Fruit fly (Drosophila melanogaster) whole organism, embryonic: ENCODE results near the gene Cpr.
A peak's percentile ranks its signal among the peaks of the same experiment; 100 is the strongest.

Source experiments
- ATbp ChIP-seq: fragments of 200-800 bp; sonication (Bioruptor generic); optimal IDR thresholded peaks from 2 replicates; lab custom pipeline; 2017; ENCODE audit warnings: missing biosample characterization, mild to moderate bottlenecking, missing genetic modification characterization, missing genetic modification reagents
- Abd-B ChIP-seq: fragments of 200-800 bp; sonication (Bioruptor generic); optimal IDR thresholded peaks from 2 replicates; lab custom pipeline; 2018; ENCODE audit warnings: missing biosample characterization, mild to moderate bottlenecking, missing genetic modification characterization, moderate library complexity
- Antp ChIP-seq: fragments of 200-800 bp; sonication (Bioruptor generic); optimal IDR thresholded peaks from 3 replicates; lab custom pipeline; 2016; ENCODE audit warnings: missing biosample characterization, missing genetic modification characterization
- CG10147 ChIP-seq: fragments of 200-800 bp; sonication (Bioruptor generic); optimal IDR thresholded peaks from 2 replicates; lab custom pipeline; 2019; ENCODE audit warnings: missing biosample characterization, mild to moderate bottlenecking, missing genetic modification characterization, moderate library complexity
- CG10959 ChIP-seq: fragments of 200-800 bp; sonication (Bioruptor generic); IDR thresholded peaks from 2 replicates; pipeline ENCODE4 v1.3.6; 2022; ENCODE audit warnings: missing biosample characterization, missing genetic modification characterization
- CG13424 ChIP-seq: fragments of 200-800 bp; sonication (Bioruptor generic); optimal IDR thresholded peaks from 2 replicates; lab custom pipeline; 2019; ENCODE audit warnings: missing biosample characterization, mild to moderate bottlenecking, missing genetic modification characterization, moderate library complexity
- CG15073 ChIP-seq: fragments of 200-800 bp; sonication (Bioruptor generic); optimal IDR thresholded peaks from 2 replicates; lab custom pipeline; 2016; ENCODE audit warnings: missing biosample characterization, missing genetic modification characterization
- CG16813 ChIP-seq: fragments of 200-800 bp; sonication (Bioruptor generic); IDR thresholded peaks from 3 replicates; pipeline ENCODE4 v1.3.6; 2022; ENCODE audit warnings: missing biosample characterization, missing genetic modification characterization; ENCODE audit not compliant: partially characterized antibody
- CG17186 ChIP-seq: fragments of 200-800 bp; sonication (Bioruptor generic); optimal IDR thresholded peaks from 3 replicates; lab custom pipeline; 2017; ENCODE audit warnings: missing biosample characterization, missing genetic modification reagents, missing genetic modification characterization
- CG17568 ChIP-seq: fragments of 200-800 bp; sonication (Bioruptor generic); optimal IDR thresholded peaks from 2 replicates; lab custom pipeline; 2018; ENCODE audit warnings: missing biosample characterization, mild to moderate bottlenecking, missing genetic modification characterization, moderate library complexity
- CG17802 ChIP-seq: fragments of 200-800 bp; sonication (Bioruptor generic); optimal IDR thresholded peaks from 2 replicates; lab custom pipeline; 2018; ENCODE audit warnings: missing biosample characterization, mild to moderate bottlenecking, missing genetic modification characterization, moderate library complexity
- CG1792 ChIP-seq: fragments of 200-800 bp; sonication (Bioruptor generic); optimal IDR thresholded peaks from 2 replicates; lab custom pipeline; 2016; ENCODE audit warnings: missing biosample characterization, missing genetic modification characterization
- CG18262 ChIP-seq: fragments of 200-800 bp; optimal IDR thresholded peaks from 3 replicates; lab custom pipeline; 2019; ENCODE audit warnings: missing biosample characterization, mild to moderate bottlenecking, missing genetic modification characterization, moderate library complexity
- CG1832 ChIP-seq: fragments of 200-800 bp; sonication (Bioruptor generic); optimal IDR thresholded peaks from 2 replicates; lab custom pipeline; 2017; ENCODE audit warnings: missing biosample characterization, mild to moderate bottlenecking, missing genetic modification characterization, inconsistent platforms
- CG31441 ChIP-seq: fragments of 200-800 bp; sonication (Bioruptor generic); IDR thresholded peaks from 2 replicates; pipeline ENCODE4 v1.3.6; 2022; ENCODE audit warnings: missing biosample characterization, missing genetic modification characterization
- CG33557 ChIP-seq: fragments of 200-800 bp; sonication (Bioruptor generic); optimal IDR thresholded peaks from 2 replicates; lab custom pipeline; 2019; ENCODE audit warnings: missing biosample characterization, mild to moderate bottlenecking, missing genetic modification characterization, moderate library complexity
- CG4617 ChIP-seq: fragments of 200-800 bp; sonication (Bioruptor generic); optimal IDR thresholded peaks from 3 replicates; lab custom pipeline; 2016; ENCODE audit warnings: missing biosample characterization, missing genetic modification characterization, borderline replicate concordance
- CG6791 ChIP-seq: fragments of 200-800 bp; sonication (Bioruptor generic); IDR thresholded peaks from 3 replicates; pipeline ENCODE4 v1.3.6; 2022; ENCODE audit warnings: missing biosample characterization, missing genetic modification characterization; ENCODE audit not compliant: partially characterized antibody
- CG7357 ChIP-seq: fragments of 200-800 bp; sonication (Bioruptor generic); IDR thresholded peaks from 3 replicates; pipeline ENCODE4 v1.3.6; 2022; ENCODE audit warnings: missing biosample characterization, missing genetic modification characterization
- CG8924 ChIP-seq: fragments of 200-800 bp; optimal IDR thresholded peaks from 3 replicates; lab custom pipeline; 2019; ENCODE audit warnings: missing biosample characterization, mild to moderate bottlenecking, missing genetic modification characterization, moderate library complexity
- CG9932 ChIP-seq: fragments of 200-800 bp; sonication (Bioruptor generic); IDR thresholded peaks from 2 replicates; pipeline ENCODE4 v1.3.6; 2022; ENCODE audit warnings: missing biosample characterization, missing genetic modification characterization
- CoRest ChIP-seq: fragments of 200-800 bp; sonication (Bioruptor generic); optimal IDR thresholded peaks from 3 replicates; lab custom pipeline; 2018; ENCODE audit warnings: missing biosample characterization, mild to moderate bottlenecking, missing genetic modification characterization, moderate library complexity
- Dp ChIP-seq: fragments of 200-800 bp; sonication (Bioruptor generic); optimal IDR thresholded peaks from 2 replicates; lab custom pipeline; 2018; ENCODE audit warnings: missing biosample characterization, mild to moderate bottlenecking, missing genetic modification characterization, moderate library complexity
- Ets97D ChIP-seq: fragments of 200-800 bp; sonication (Bioruptor generic); optimal IDR thresholded peaks from 3 replicates; lab custom pipeline; 2016; ENCODE audit warnings: missing biosample characterization, missing genetic modification characterization
- Fer1 ChIP-seq: fragments of 200-800 bp; sonication (Bioruptor generic); optimal IDR thresholded peaks from 2 replicates; lab custom pipeline; 2017; ENCODE audit warnings: missing biosample characterization, mild to moderate bottlenecking, missing genetic modification characterization
- Hand ChIP-seq: fragments of 200-800 bp; sonication (Bioruptor generic); optimal IDR thresholded peaks from 2 replicates; lab custom pipeline; 2017; ENCODE audit warnings: mild to moderate bottlenecking, missing biosample characterization, missing genetic modification reagents, missing genetic modification characterization
- Hmr ChIP-seq: fragments of 200-800 bp; sonication (Bioruptor generic); optimal IDR thresholded peaks from 3 replicates; lab custom pipeline; 2017; ENCODE audit warnings: mild to moderate bottlenecking, missing biosample characterization, missing genetic modification reagents, missing genetic modification characterization
- Lpt ChIP-seq: fragments of >200 bp; optimal IDR thresholded peaks from 2 replicates; lab custom pipeline; 2018; ENCODE audit warnings: missing biosample characterization, missing genetic modification characterization
- Med ChIP-seq: fragments of 200-800 bp; sonication (Bioruptor generic); peaks from one replicate; lab custom pipeline; 2016; ENCODE audit warnings: missing biosample characterization, missing genetic modification characterization, mild to moderate bottlenecking, inconsistent platforms, moderate library complexity
- Xbp1 ChIP-seq: fragments of 200-800 bp; sonication (Bioruptor generic); optimal IDR thresholded peaks from 3 replicates; lab custom pipeline; 2016; ENCODE audit warnings: missing biosample characterization, mild to moderate bottlenecking, missing genetic modification characterization
- amos ChIP-seq: fragments of 200-800 bp; sonication (Bioruptor generic); IDR thresholded peaks from 2 replicates; pipeline ENCODE4 v1.3.6; 2022; ENCODE audit warnings: missing biosample characterization, missing genetic modification characterization; ENCODE audit not compliant: partially characterized antibody
- bigmax ChIP-seq: fragments of 200-800 bp; sonication (Bioruptor generic); optimal IDR thresholded peaks from 2 replicates; lab custom pipeline; 2018; ENCODE audit warnings: missing biosample characterization, mild to moderate bottlenecking, missing genetic modification characterization
- br ChIP-seq: fragments of >200 bp; optimal IDR thresholded peaks from 2 replicates; lab custom pipeline; 2017
- chn ChIP-seq: fragments of 200-800 bp; sonication (Bioruptor generic); optimal IDR thresholded peaks from 2 replicates; lab custom pipeline; 2016; ENCODE audit warnings: missing biosample characterization, missing genetic modification characterization
- ci ChIP-seq: fragments of 200-800 bp; sonication (Bioruptor generic); IDR thresholded peaks from 3 replicates; pipeline ENCODE4 v1.3.6; 2022; ENCODE audit warnings: missing biosample characterization, missing genetic modification characterization
- dysf ChIP-seq: fragments of 200-800 bp; sonication (Bioruptor generic); IDR thresholded peaks from 3 replicates; pipeline ENCODE4 v1.3.6; 2022; ENCODE audit warnings: missing biosample characterization, missing genetic modification characterization
- fd64A ChIP-seq: fragments of 200-800 bp; sonication (Bioruptor generic); optimal IDR thresholded peaks from 3 replicates; lab custom pipeline; 2018; ENCODE audit warnings: missing biosample characterization, mild to moderate bottlenecking, missing genetic modification characterization
- gcm ChIP-seq: fragments of 200-800 bp; sonication (Bioruptor generic); optimal IDR thresholded peaks from 2 replicates; lab custom pipeline; 2019; ENCODE audit warnings: missing biosample characterization, mild to moderate bottlenecking, missing genetic modification characterization, moderate library complexity
- hb ChIP-seq: fragments of 200-800 bp; sonication (Bioruptor generic); IDR thresholded peaks from 3 replicates; pipeline ENCODE4 v1.3.6; 2022; ENCODE audit warnings: missing biosample characterization, missing genetic modification characterization; ENCODE audit not compliant: partially characterized antibody
- lilli ChIP-seq: fragments of 200-800 bp; sonication (Bioruptor generic); optimal IDR thresholded peaks from 3 replicates; lab custom pipeline; 2016; ENCODE audit warnings: missing biosample characterization, missing genetic modification characterization
- odd ChIP-seq: fragments of 200-800 bp; sonication (Bioruptor generic); optimal IDR thresholded peaks from 2 replicates; lab custom pipeline; 2017; ENCODE audit warnings: missing biosample characterization, mild to moderate bottlenecking, missing genetic modification characterization
- org-1 ChIP-seq: fragments of 200-800 bp; sonication (Bioruptor generic); optimal IDR thresholded peaks from 2 replicates; lab custom pipeline; 2017; ENCODE audit warnings: missing biosample characterization, missing genetic modification characterization
- pum ChIP-seq: fragments of 200-800 bp; sonication (Bioruptor generic); optimal IDR thresholded peaks from 2 replicates; lab custom pipeline; 2016; ENCODE audit warnings: missing biosample characterization, missing genetic modification characterization
- sc ChIP-seq, 3 experiments: fragments of >200 bp in 2 of 3; fragments of 200-800 bp in 1 of 3; sonication (Bioruptor generic) in 1 of 3; optimal IDR thresholded peaks; 2 replicates in 2 of 3; 3 replicates in 1 of 3; lab custom pipeline; 2017; ENCODE audit warnings: mild to moderate bottlenecking in 1 of 3, missing biosample characterization in 1 of 3, missing genetic modification characterization in 1 of 3, missing genetic modification reagents in 1 of 3
- sim ChIP-seq: fragments of 200-800 bp; sonication (Bioruptor generic); IDR thresholded peaks from 2 replicates; pipeline ENCODE4 v1.3.6; 2022; ENCODE audit warnings: missing biosample characterization, missing genetic modification characterization
- sr ChIP-seq: fragments of 200-800 bp; sonication (Bioruptor generic); IDR thresholded peaks from 3 replicates; pipeline ENCODE4 v1.3.6; 2022; ENCODE audit warnings: missing biosample characterization, missing genetic modification characterization
- ssp ChIP-seq: fragments of 200-800 bp; sonication (Bioruptor generic); IDR thresholded peaks from 2 replicates; pipeline ENCODE4 v1.3.6; 2022; ENCODE audit warnings: missing biosample characterization, missing genetic modification characterization
- sug ChIP-seq: fragments of 200-800 bp; optimal IDR thresholded peaks from 2 replicates; lab custom pipeline; 2019; ENCODE audit warnings: missing biosample characterization, mild to moderate bottlenecking, missing genetic modification characterization, moderate library complexity
- zf30C ChIP-seq: fragments of 200-800 bp; sonication (Bioruptor generic); optimal IDR thresholded peaks from 3 replicates; lab custom pipeline; 2018; ENCODE audit warnings: missing biosample characterization, mild to moderate bottlenecking, missing genetic modification characterization
- zfh1 ChIP-seq: fragments of 200-800 bp; sonication (Bioruptor generic); IDR thresholded peaks from 3 replicates; pipeline ENCODE4 v1.3.6; 2022; ENCODE audit warnings: missing biosample characterization, missing genetic modification characterization
- zfh2 ChIP-seq: fragments of 200-800 bp; sonication (Bioruptor generic); optimal IDR thresholded peaks from 2 replicates; lab custom pipeline; 2016; ENCODE audit warnings: missing biosample characterization, missing genetic modification characterization

Cpr gene

dm6 chr2L:6306895-6307294 is 31.7 kb upstream of the Cpr start (continued):
- TF ChIP-seq fd64A (GFP tag; lab: Kevin White, UChicago) (no peak), CG9932 (GFP tag; lab: Robert Waterston, UW) (no peak), ci (0 out of 3 replicates have a peak, but pooled peaks have one; percentile 30), chn (GFP tag; lab: Kevin White, UChicago) (no peak), ATbp (GFP tag; lab: Kevin White, UChicago) (peak; percentile 32), CG10147 (GFP tag; lab: Kevin White, UChicago) (no peak), Dp (no peak), hb (no peak), br (lab: Kevin White, UChicago) (no peak), CG15073 (GFP tag; lab: Kevin White, UChicago) (no peak), sr (no peak), pum (no peak), gcm (GFP tag; lab: Kevin White, UChicago) (no peak), Med (GFP tag; lab: Kevin White, UChicago) (peak; percentile 78), Lpt (GFP tag; lab: Kevin White, UChicago) (no peak), CG10959 (no peak), zfh2 (GFP tag; lab: Kevin White, UChicago) (no peak), Xbp1 (GFP tag; lab: Kevin White, UChicago) (peak; percentile 34), Ets97D (GFP tag; lab: Kevin White, UChicago) (no peak), CoRest (tag; lab: Kevin White, UChicago) (no peak), CG33557 (GFP tag; lab: Kevin White, UChicago) (no peak), CG18262 (tag; lab: Kevin White, UChicago) (peak; percentile 8), sc (optimal IDR thresholded peaks at IDR 0.05; lab: Kevin White, UChicago) (no peak), sc (GFP tag; optimal IDR thresholded peaks at IDR 0.05; lab: Kevin White, UChicago) (no peak), ssp (no peak), odd (GFP tag; lab: Kevin White, UChicago) (no peak), Hand (GFP tag; lab: Kevin White, UChicago) (no peak), CG8924 (tag; lab: Kevin White, UChicago) (no peak), CG1792 (GFP tag; lab: Kevin White, UChicago) (no peak), CG31441 (GFP tag; lab: Robert Waterston, UW) (0 out of 2 replicates have a peak, but pooled peaks have one; percentile 22), CG1832 (GFP tag; lab: Kevin White, UChicago) (no peak), Hmr (GFP tag; lab: Kevin White, UChicago) (no peak), CG17568 (GFP tag; lab: Kevin White, UChicago) (no peak), CG17186 (GFP tag; lab: Kevin White, UChicago) (no peak), amos (GFP tag; lab: Robert Waterston, UW) (no peak), Antp (no peak), org-1 (GFP tag; lab: Kevin White, UChicago) (no peak), zfh1 (GFP tag; lab: Robert Waterston, UW) (peak; percentile 39; the same call in 1 of the 3 replicates), dysf (0 out of 3 replicates have a peak, but pooled peaks have one; percentile 20), Fer1 (GFP tag; lab: Kevin White, UChicago) (no peak), bigmax (GFP tag; lab: Kevin White, UChicago) (no peak), CG6791 (GFP tag; lab: Robert Waterston, UW) (no peak), lilli (no peak), CG13424 (tag; lab: Kevin White, UChicago) (no peak), zf30C (GFP tag; lab: Kevin White, UChicago) (no peak), CG4617 (GFP tag; lab: Kevin White, UChicago) (no peak), sug (no peak), CG16813 (GFP tag; lab: Robert Waterston, UW) (no peak), CG7357 (GFP tag; lab: Robert Waterston, UW) (no peak), sim (GFP tag; lab: Robert Waterston, UW) (no peak), CG17802 (no peak), Abd-B (GFP tag; lab: Kevin White, UChicago) (peak; percentile 8)
